Fruit fly (Drosophila melanogaster): ENCODE data around the gene CG12483.

- no peak for TF ChIP-seq Sox15 (GFP tag; optimal IDR thresholded peaks at IDR 0.05)
- TF ChIP-seq Hr4 (GFP tag; optimal IDR thresholded peaks at IDR 0.05) = no peak
- no peak for TF ChIP-seq CG8119 (GFP tag; IDR thresholded peaks at IDR 0.05)
- TF ChIP-seq spab (GFP tag; optimal IDR thresholded peaks at IDR 0.05) = no peak
- TF ChIP-seq CG16779 (tag; optimal IDR thresholded peaks at IDR 0.05) = no peak
- no peak for TF ChIP-seq Gug (GFP tag; IDR thresholded peaks at IDR 0.05)
- no peak for TF ChIP-seq cyc (GFP tag; optimal IDR thresholded peaks at IDR 0.05)
- TF ChIP-seq Eip78C (GFP tag) = peak; percentile 47
These were observed 11.8 kb upstream of the CG12483 start for dm6 chr3L:109936-110335.
